Worm (Caenorhabditis elegans) whole organism, L4 larva: ENCODE data around the gene srx-46.

Source experiments
- D1046.2 ChIP-seq: fragments of 200-800 bp; sonication (Bioruptor generic); IDR thresholded peaks from 2 replicates; pipeline ENCODE4 v1.3.6; 2022; ENCODE audit warnings: missing genetic modification characterization, missing compliant biosample characterization
- F10B5.3 ChIP-seq: sonication (generic microtip); optimal IDR thresholded peaks from 2 replicates; lab custom pipeline; 2016; ENCODE audit warnings: mild to moderate bottlenecking, missing genetic modification characterization, missing compliant biosample characterization
- F26F4.8 ChIP-seq: fragments of 200-800 bp; sonication (Bioruptor generic); conservative IDR thresholded peaks from 2 replicates; pipeline ENCODE4 v1.3.6; 2022; ENCODE audit warnings: missing genetic modification characterization, missing compliant biosample characterization
- F49E8.2 ChIP-seq: sonication (generic microtip); optimal IDR thresholded peaks from 2 replicates; lab custom pipeline; 2016; ENCODE audit warnings: missing compliant biosample characterization, mild to moderate bottlenecking, missing genetic modification characterization, borderline replicate concordance
- T20F7.1 ChIP-seq: fragments of 200-800 bp; sonication (Bioruptor generic); optimal IDR thresholded peaks from 2 replicates; lab custom pipeline; 2018; ENCODE audit warnings: mild to moderate bottlenecking, missing genetic modification characterization, missing compliant biosample characterization
- T26A8.4 ChIP-seq: fragments of 200-800 bp; sonication (Bioruptor generic); IDR thresholded peaks from 2 replicates; pipeline ENCODE4 v1.3.6; 2022; ENCODE audit warnings: missing genetic modification characterization, missing compliant biosample characterization
- Y105C5A.15 ChIP-seq: fragments of 200-800 bp; sonication (Bioruptor generic); IDR thresholded peaks from 2 replicates; pipeline ENCODE4 v1.3.6; 2022; ENCODE audit warnings: missing genetic modification characterization, missing compliant biosample characterization
- Y48G9A.11 ChIP-seq: fragments of 200-800 bp; sonication (Bioruptor generic); IDR thresholded peaks from 2 replicates; pipeline ENCODE4 v1.3.6; 2022; ENCODE audit warnings: missing genetic modification reagents, missing genetic modification characterization, missing compliant biosample characterization
- Y5F2A.4 ChIP-seq: fragments of 200-800 bp; sonication (Bioruptor generic); optimal IDR thresholded peaks from 2 replicates; lab custom pipeline; 2018; ENCODE audit warnings: mild to moderate bottlenecking, missing genetic modification characterization, missing compliant biosample characterization
- Y75B8A.6 ChIP-seq: fragments of 200-800 bp; sonication (Bioruptor generic); IDR thresholded peaks from 2 replicates; pipeline ENCODE4 v1.3.6; 2022; ENCODE audit warnings: missing genetic modification reagents, missing genetic modification characterization, missing compliant biosample characterization
- ZK337.2 ChIP-seq: fragments of 200-800 bp; sonication (Bioruptor generic); IDR thresholded peaks from 2 replicates; pipeline ENCODE4 v1.3.6; 2022; ENCODE audit warnings: missing genetic modification reagents, missing genetic modification characterization, missing compliant biosample characterization
- ama-1 ChIP-seq: fragments of 150-350 bp; optimal IDR thresholded peaks from 2 replicates; lab custom pipeline; 2014; ENCODE audit warnings: inconsistent platforms, mixed read lengths
- attf-4 ChIP-seq: sonication (generic microtip); optimal IDR thresholded peaks from 3 replicates; lab custom pipeline; 2017; ENCODE audit warnings: missing biosample characterization, missing genetic modification characterization
- ceh-32 ChIP-seq: sonication (generic microtip); optimal IDR thresholded peaks from 2 replicates; lab custom pipeline; 2016; ENCODE audit warnings: mild to moderate bottlenecking, missing genetic modification characterization, missing compliant biosample characterization; ENCODE audit not compliant: poor library complexity
- ceh-44 ChIP-seq: fragments of 200-800 bp; sonication (Bioruptor generic); IDR thresholded peaks from 2 replicates; pipeline ENCODE4 v1.3.6; 2022; ENCODE audit warnings: missing genetic modification reagents, missing genetic modification characterization, missing compliant biosample characterization
- ceh-82 ChIP-seq: sonication (generic microtip); optimal IDR thresholded peaks from 2 replicates; lab custom pipeline; 2017; ENCODE audit warnings: missing biosample characterization, missing genetic modification characterization
- ces-1 ChIP-seq: fragments of 150-350 bp; sonication (generic microtip); optimal IDR thresholded peaks from 4 replicates; lab custom pipeline; 2014; ENCODE audit warnings: missing biosample characterization, missing genetic modification reagents, missing genetic modification characterization
- dmd-9 ChIP-seq: fragments of 200-800 bp; sonication (Bioruptor generic); IDR thresholded peaks from 2 replicates; pipeline ENCODE4 v1.3.6; 2022; ENCODE audit warnings: missing genetic modification reagents, missing genetic modification characterization, missing compliant biosample characterization
- egl-43 ChIP-seq: fragments of 200-800 bp; sonication (Bioruptor generic); IDR thresholded peaks from 2 replicates; pipeline ENCODE4 v1.3.6; 2022; ENCODE audit warnings: missing genetic modification reagents, missing genetic modification characterization, missing compliant biosample characterization
- gei-8 ChIP-seq: fragments of 200-800 bp; sonication (Bioruptor generic); optimal IDR thresholded peaks from 2 replicates; lab custom pipeline; 2018; ENCODE audit warnings: mild to moderate bottlenecking, missing genetic modification characterization, missing compliant biosample characterization
- hif-1 ChIP-seq, 2 experiments: sonication (generic microtip); optimal IDR thresholded peaks; 2 replicates each; lab custom pipeline; 2016 to 2017; ENCODE audit warnings: missing compliant biosample characterization in 2 of 2, missing genetic modification characterization in 2 of 2, missing genetic modification reagents in 2 of 2, missing genotype in 2 of 2, mild to moderate bottlenecking in 1 of 2
- hlh-11 ChIP-seq: fragments of 200-800 bp; sonication (Bioruptor generic); optimal IDR thresholded peaks from 2 replicates; lab custom pipeline; 2018; ENCODE audit warnings: mild to moderate bottlenecking, missing genetic modification characterization, missing compliant biosample characterization
- hlh-30 ChIP-seq: sonication (generic microtip); optimal IDR thresholded peaks from 2 replicates; lab custom pipeline; 2017; ENCODE audit warnings: antibody characterized with exemption, mild to moderate bottlenecking, missing genetic modification characterization, missing compliant biosample characterization; ENCODE audit not compliant: insufficient read depth
- hmg-1.1 ChIP-seq: fragments of 200-800 bp; sonication (Bioruptor generic); IDR thresholded peaks from 2 replicates; pipeline ENCODE4 v1.3.6; 2022; ENCODE audit warnings: missing genetic modification reagents, missing genetic modification characterization, missing compliant biosample characterization
- lim-7 ChIP-seq: fragments of 200-800 bp; sonication (Bioruptor generic); IDR thresholded peaks from 2 replicates; pipeline ENCODE4 v1.3.6; 2022; ENCODE audit warnings: missing genetic modification characterization, missing compliant biosample characterization
- lin-15B ChIP-seq: fragments of 150-350 bp; sonication (generic microtip); optimal IDR thresholded peaks from 3 replicates; lab custom pipeline; 2014; ENCODE audit warnings: missing biosample characterization, missing genetic modification characterization
- lin-29 ChIP-seq: fragments of 200-800 bp; sonication (Bioruptor generic); IDR thresholded peaks from 2 replicates; pipeline ENCODE4 v1.3.6; 2022; ENCODE audit warnings: missing genetic modification reagents, missing genetic modification characterization, missing compliant biosample characterization
- lir-3 ChIP-seq: sonication (generic microtip); optimal IDR thresholded peaks from 2 replicates; lab custom pipeline; 2016; ENCODE audit warnings: mild to moderate bottlenecking, missing genetic modification characterization, missing compliant biosample characterization
- madf-5 ChIP-seq, 2 experiments: fragments of 200-800 bp; sonication (Bioruptor generic); IDR thresholded peaks; 2 replicates each; pipeline ENCODE4 v1.3.6; 2022; ENCODE audit warnings: missing compliant biosample characterization in 2 of 2, missing genetic modification characterization in 2 of 2
- mdt-29 ChIP-seq: fragments of 200-800 bp; sonication (Bioruptor generic); IDR thresholded peaks from 2 replicates; pipeline ENCODE4 v1.3.6; 2022; ENCODE audit warnings: missing genetic modification reagents, missing genetic modification characterization, missing compliant biosample characterization
- mes-2 ChIP-seq: sonication (generic microtip); optimal IDR thresholded peaks from 2 replicates; lab custom pipeline; 2016; ENCODE audit warnings: missing genotype, mild to moderate bottlenecking, missing genetic modification characterization, missing compliant biosample characterization; ENCODE audit not compliant: poor library complexity, severe bottlenecking
- mxl-2 ChIP-seq: fragments of 200-800 bp; sonication (Bioruptor generic); conservative IDR thresholded peaks from 2 replicates; pipeline ENCODE4 v1.3.6; 2022; ENCODE audit warnings: missing genetic modification reagents, missing genetic modification characterization, missing compliant biosample characterization
- nhr-10 ChIP-seq: fragments of 150-350 bp; optimal IDR thresholded peaks from 2 replicates; lab custom pipeline; 2014; ENCODE audit warnings: missing biosample characterization, missing genetic modification characterization
- nhr-237 ChIP-seq: sonication (generic microtip); optimal IDR thresholded peaks from 2 replicates; lab custom pipeline; 2017; ENCODE audit warnings: missing biosample characterization, missing genetic modification characterization
- nhr-25 ChIP-seq: sonication (generic microtip); optimal IDR thresholded peaks from 2 replicates; lab custom pipeline; 2017; ENCODE audit warnings: missing genetic modification characterization, mild to moderate bottlenecking, missing compliant biosample characterization, antibody characterized with exemption, moderate library complexity, borderline replicate concordance; ENCODE audit not compliant: insufficient read depth
- nhr-28 ChIP-seq: fragments of 150-350 bp; optimal IDR thresholded peaks from 2 replicates; lab custom pipeline; 2014; ENCODE audit warnings: missing biosample characterization, missing genetic modification characterization
- nhr-42 ChIP-seq: fragments of 200-800 bp; sonication (Bioruptor generic); IDR thresholded peaks from 2 replicates; pipeline ENCODE4 v1.3.6; 2022; ENCODE audit warnings: missing genetic modification characterization, missing compliant biosample characterization
- nhr-77 ChIP-seq: fragments of 150-350 bp; optimal IDR thresholded peaks from 2 replicates; lab custom pipeline; 2014; ENCODE audit warnings: missing biosample characterization, missing genetic modification characterization
- php-3 ChIP-seq: fragments of 200-800 bp; sonication (Bioruptor generic); IDR thresholded peaks from 2 replicates; pipeline ENCODE4 v1.3.6; 2022; ENCODE audit warnings: missing genetic modification reagents, missing genetic modification characterization, missing compliant biosample characterization
- rbr-2 ChIP-seq: sonication (generic microtip); optimal IDR thresholded peaks from 2 replicates; lab custom pipeline; 2016; ENCODE audit warnings: missing genotype, missing genetic modification characterization, missing compliant biosample characterization
- saeg-2 ChIP-seq: fragments of 200-800 bp; sonication (Bioruptor generic); IDR thresholded peaks from 2 replicates; pipeline ENCODE4 v1.3.6; 2022; ENCODE audit warnings: missing genetic modification reagents, missing genetic modification characterization, missing compliant biosample characterization
- skn-1 ChIP-seq: fragments of 150-350 bp; optimal IDR thresholded peaks from 2 replicates; lab custom pipeline; 2014; ENCODE audit warnings: missing biosample characterization, missing genetic modification characterization
- snpc-4 ChIP-seq: fragments of 150-350 bp; optimal IDR thresholded peaks from 2 replicates; lab custom pipeline; 2014; ENCODE audit warnings: missing biosample characterization, missing genetic modification characterization
- spr-1 ChIP-seq: sonication (generic microtip); optimal IDR thresholded peaks from 2 replicates; lab custom pipeline; 2016; ENCODE audit warnings: mild to moderate bottlenecking, missing genetic modification characterization, missing compliant biosample characterization
- spr-3 ChIP-seq: fragments of 200-800 bp; sonication (Bioruptor generic); optimal IDR thresholded peaks from 2 replicates; lab custom pipeline; 2018; ENCODE audit warnings: mild to moderate bottlenecking, missing genetic modification characterization, missing compliant biosample characterization
- tag-97 ChIP-seq: fragments of 200-800 bp; sonication (Bioruptor generic); IDR thresholded peaks from 2 replicates; pipeline ENCODE4 v1.3.6; 2022; ENCODE audit warnings: missing genetic modification characterization, missing compliant biosample characterization
- unc-62 ChIP-seq, 3 experiments: fragments of 150-350 bp in 1 of 3; sonication (generic microtip); optimal IDR thresholded peaks in 2 of 3; peaks in 1 of 3; 1 replicate in 1 of 3; 2 replicates in 2 of 3; lab custom pipeline; 2014 to 2017; ENCODE audit warnings: missing biosample characterization in 3 of 3, missing genetic modification characterization in 3 of 3, missing genetic modification reagents in 3 of 3, missing genotype in 1 of 3
- vab-7 ChIP-seq: fragments of 200-800 bp; sonication (Bioruptor generic); IDR thresholded peaks from 2 replicates; pipeline ENCODE4 v1.3.6; 2022; ENCODE audit warnings: missing genetic modification reagents, missing genetic modification characterization, missing compliant biosample characterization
- zfp-2 ChIP-seq: sonication (generic microtip); optimal IDR thresholded peaks from 2 replicates; lab custom pipeline; 2016; ENCODE audit warnings: mild to moderate bottlenecking, missing genetic modification characterization, missing compliant biosample characterization
- zip-2 ChIP-seq: fragments of 150-350 bp; optimal IDR thresholded peaks from 2 replicates; lab custom pipeline; 2014; ENCODE audit warnings: missing biosample characterization, missing genetic modification characterization
- ztf-11 ChIP-seq: fragments of 150-350 bp; optimal IDR thresholded peaks from 2 replicates; lab custom pipeline; 2014; ENCODE audit warnings: missing biosample characterization, missing genetic modification characterization

srx-46 gene

DNA sequence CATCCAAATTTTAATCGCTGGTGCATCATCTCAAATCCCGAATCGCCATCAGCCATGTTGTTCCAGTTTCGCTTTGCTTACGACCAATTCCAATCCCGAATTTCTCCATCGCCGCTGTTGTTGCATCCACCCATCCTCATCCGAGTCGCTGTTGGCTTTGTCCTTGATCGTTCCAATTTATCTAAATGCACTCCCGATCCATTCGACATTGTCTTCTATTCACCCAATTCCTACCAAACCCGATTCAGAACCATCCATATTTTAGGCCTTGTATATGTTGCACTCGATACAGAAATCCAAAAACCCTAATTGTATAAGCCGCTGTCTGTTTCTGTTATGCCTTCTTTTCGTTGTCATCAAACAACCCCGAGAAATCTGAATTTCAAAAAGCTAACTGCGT is 12.7 kb upstream of the srx-46 start (continued):
- TF ChIP-seq unc-62 (GFP tag; optimal IDR thresholded peaks at IDR 0.05 in 1 of 2; lab: Kevin White, UChicago) (no peak), unc-62 (tag; optimal IDR thresholded peaks at IDR 0.05; lab: Kevin White, UChicago) (no peak), mdt-29 (GFP tag; lab: Robert Waterston, UW) (peak; percentile 71), T26A8.4 (peak; percentile 97), Y75B8A.6 (GFP tag; lab: Robert Waterston, UW) (no peak; the same call in 1 of the 2 replicates), spr-3 (GFP tag; lab: Kevin White, UChicago) (no peak), spr-1 (tag; lab: Kevin White, UChicago) (peak; percentile 51), hif-1 (tag; optimal IDR thresholded peaks at IDR 0.05; lab: Kevin White, UChicago) (no peak), egl-43 (GFP tag; lab: Robert Waterston, UW) (peak; percentile 80), ZK337.2 (no peak), hlh-11 (tag; lab: Kevin White, UChicago) (no peak), lin-29 (peak; percentile 86), madf-5 (GFP tag; IDR thresholded peaks at IDR 0.05; lab: Robert Waterston, UW) (0 out of 4 replicates have a peak, but pooled peaks of 1 of the 2 experiments have one; percentile 64), hlh-30 (no peak), nhr-77 (tag; lab: Kevin White, UChicago) (no peak), Y5F2A.4 (peak; percentile 13), mxl-2 (GFP tag; lab: Robert Waterston, UW) (peak; percentile 59; the same call in 1 of the 2 replicates), ceh-82 (tag; lab: Kevin White, UChicago) (no peak), F26F4.8 (GFP tag; lab: Robert Waterston, UW) (no peak), gei-8 (GFP tag; lab: Kevin White, UChicago) (no peak), zfp-2 (tag; lab: Kevin White, UChicago) (no peak), ztf-11 (tag; lab: Kevin White, UChicago) (no peak), nhr-28 (tag; lab: Kevin White, UChicago) (no peak), saeg-2 (GFP tag; lab: Robert Waterston, UW) (peak; percentile 61; the same call in 1 of the 2 replicates), F49E8.2 (tag; lab: Kevin White, UChicago) (no peak), tag-97 (no peak), ama-1 (lab: Kevin White, UChicago) (peak; percentile 24), rbr-2 (tag; lab: Kevin White, UChicago) (peak; percentile 11), T20F7.1 (no peak), attf-4 (tag; lab: Kevin White, UChicago) (no peak), Y48G9A.11 (GFP tag; lab: Robert Waterston, UW) (peak; percentile 58), php-3 (GFP tag; lab: Robert Waterston, UW) (peak; percentile 81), nhr-42 (GFP tag; lab: Robert Waterston, UW) (peak; percentile 88), skn-1 (no peak), nhr-237 (no peak), hmg-1.1 (GFP tag; lab: Robert Waterston, UW) (peak; percentile 55), lin-15B (tag; lab: Kevin White, UChicago) (no peak), dmd-9 (GFP tag; lab: Robert Waterston, UW) (0 out of 2 replicates have a peak, but pooled peaks have one; percentile 4), D1046.2 (GFP tag; lab: Robert Waterston, UW) (peak; percentile 64; the same call in 1 of the 2 replicates), lim-7 (no peak), Y105C5A.15 (GFP tag; lab: Robert Waterston, UW) (no peak), ceh-32 (no peak), nhr-25 (tag; lab: Kevin White, UChicago) (no peak), ceh-44 (GFP tag; lab: Robert Waterston, UW) (no peak), ces-1 (GFP tag; lab: Kevin White, UChicago) (no peak), zip-2 (tag; lab: Kevin White, UChicago) (no peak), mes-2 (tag; lab: Kevin White, UChicago) (no peak), F10B5.3 (no peak), vab-7 (GFP tag; lab: Robert Waterston, UW) (peak; percentile 58), lir-3 (tag; lab: Kevin White, UChicago) (no peak), snpc-4 (tag; lab: Kevin White, UChicago) (no peak), nhr-10 (tag; lab: Kevin White, UChicago) (no peak)
